Fruit fly (Drosophila melanogaster) whole organism, larva: ENCODE measurements around the gene CG46458.

ENCODE experiments used
- noc ChIP-seq: fragments of 200-800 bp; sonication (Bioruptor generic); optimal IDR thresholded peaks from 3 replicates; lab custom pipeline; 2019; ENCODE audit warnings: missing biosample characterization, mild to moderate bottlenecking, missing genetic modification characterization, moderate library complexity

Gene CG46458

DNA sequence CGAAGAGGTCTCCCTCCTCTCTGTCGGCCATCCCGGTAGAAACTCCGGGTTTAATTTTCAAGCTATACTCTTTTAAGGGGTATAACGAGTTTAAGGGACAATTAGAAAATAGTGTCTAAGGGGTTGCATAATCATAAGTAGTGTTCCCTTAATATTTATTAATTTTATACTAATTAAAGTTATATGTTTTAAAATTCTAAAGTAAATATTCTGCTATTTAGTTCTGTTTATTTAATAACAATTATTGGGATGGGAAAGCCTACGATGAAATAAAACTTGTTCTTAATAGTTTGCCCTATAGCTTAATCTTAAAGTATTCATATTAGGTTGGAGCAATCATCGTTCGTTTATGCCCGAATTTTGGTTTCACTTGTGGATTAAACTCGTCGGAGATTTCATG lies 59.2 kb downstream of the CG46458 start:
- no peak for TF ChIP-seq noc (tag; lab: Kevin White, UChicago)

DNA sequence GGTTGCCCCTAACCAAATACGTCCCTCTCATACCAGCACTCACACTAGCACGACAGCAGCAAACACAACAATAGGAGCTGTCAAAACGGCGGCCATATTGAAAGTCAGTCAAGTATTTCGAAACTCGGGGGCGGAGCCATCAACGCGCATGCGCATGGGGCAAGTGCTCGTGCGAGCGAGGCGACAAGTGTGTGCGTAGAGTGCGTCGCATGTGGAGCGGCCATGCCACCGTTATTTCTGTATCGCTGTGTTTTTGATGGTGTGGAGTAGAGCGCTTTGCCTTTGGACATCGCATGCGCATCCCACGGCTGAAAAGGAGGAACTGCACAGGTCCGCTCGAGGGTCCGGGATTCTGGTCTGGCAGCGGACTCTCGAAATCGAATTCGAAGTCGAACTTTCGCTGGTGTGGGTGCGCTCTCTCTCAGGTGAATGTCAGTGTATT lies 65.0 kb downstream of the CG46458 start:
- no peak for TF ChIP-seq noc (tag; lab: Kevin White, UChicago)

DNA sequence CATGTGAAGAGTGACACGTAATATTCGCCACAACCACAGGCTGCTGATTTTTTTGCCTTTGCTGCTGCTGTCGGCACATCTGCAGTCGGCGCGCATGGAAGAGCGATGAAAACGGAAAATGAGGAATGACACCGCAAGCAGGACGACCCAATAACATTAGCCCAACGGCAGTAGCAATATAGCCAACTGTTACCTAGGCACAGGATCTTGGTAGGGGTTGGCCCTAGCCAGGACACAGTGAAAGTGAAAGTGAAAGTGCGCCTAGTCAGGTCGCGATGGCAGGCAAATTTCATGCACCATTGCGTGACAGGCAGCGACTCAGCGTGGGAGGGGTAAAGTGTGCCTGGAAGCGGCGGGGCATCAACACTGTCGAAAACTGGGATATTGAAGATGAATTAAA lies 69.4 kb downstream of the CG46458 start:
- TF ChIP-seq noc (tag; lab: Kevin White, UChicago): no peak

DNA sequence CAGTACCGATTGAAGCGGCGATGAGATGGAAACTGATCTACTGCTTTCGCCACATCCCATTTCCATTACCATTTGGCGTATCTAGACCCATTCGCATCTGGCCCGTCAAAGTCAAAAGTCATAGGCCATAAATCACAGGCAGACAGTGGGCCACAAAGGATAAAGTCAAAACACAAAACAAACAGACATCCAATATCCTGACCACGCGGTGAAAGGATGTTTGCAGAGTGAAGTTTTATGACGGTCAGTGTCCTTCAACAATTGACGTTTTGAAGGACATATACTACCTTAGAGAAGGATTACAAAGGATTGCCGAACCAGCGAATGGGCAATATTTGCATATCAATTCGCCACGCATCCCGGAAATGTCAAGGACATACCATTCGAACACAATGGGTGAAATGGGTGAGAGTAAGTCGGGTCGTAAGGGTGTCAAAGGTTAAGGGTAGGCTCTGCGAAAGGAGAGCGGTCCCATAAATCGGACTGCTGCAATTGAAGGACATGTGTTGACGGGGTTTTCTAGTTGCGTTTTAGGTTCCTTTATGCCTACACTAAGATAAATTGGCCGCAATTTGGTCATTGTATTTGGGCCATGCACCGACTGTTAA lies 72.9 kb downstream of the CG46458 start:
- no peak for TF ChIP-seq noc (tag; lab: Kevin White, UChicago)

DNA sequence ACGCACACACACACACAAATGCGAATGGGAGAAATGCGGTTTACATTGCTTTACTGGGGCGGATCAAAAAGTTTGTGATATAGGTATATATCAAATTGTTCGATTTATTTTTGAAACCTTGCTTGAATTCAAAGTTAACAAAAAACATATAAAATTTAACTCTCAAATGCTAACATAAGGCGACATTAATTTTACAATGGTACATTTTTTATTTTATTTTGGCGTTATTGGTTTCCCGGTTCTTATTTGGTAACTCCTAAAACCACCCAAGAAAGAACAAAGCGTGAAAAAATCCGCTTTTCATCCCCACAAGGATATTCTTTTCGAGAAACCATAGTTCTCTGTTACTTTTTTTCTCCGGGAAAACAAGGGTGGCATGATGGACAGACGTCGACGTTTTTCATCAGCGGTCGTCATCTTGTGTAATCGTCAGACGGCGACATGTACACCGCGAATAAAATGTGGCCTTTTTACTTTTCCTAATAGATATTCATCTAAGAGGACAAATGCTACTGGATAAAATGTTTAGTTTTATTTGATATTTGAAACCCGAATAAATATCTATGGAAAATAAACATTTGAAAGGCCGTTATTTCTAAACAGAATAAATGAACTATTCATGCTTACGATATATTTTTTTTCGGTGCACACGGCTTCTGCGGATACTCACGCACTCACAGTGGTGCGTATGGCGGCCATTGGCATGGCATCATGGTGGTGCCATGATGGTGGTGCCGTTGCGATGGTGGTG lies 76.7 kb downstream of the CG46458 start:
- TF ChIP-seq noc (tag; lab: Kevin White, UChicago): no peak

DNA sequence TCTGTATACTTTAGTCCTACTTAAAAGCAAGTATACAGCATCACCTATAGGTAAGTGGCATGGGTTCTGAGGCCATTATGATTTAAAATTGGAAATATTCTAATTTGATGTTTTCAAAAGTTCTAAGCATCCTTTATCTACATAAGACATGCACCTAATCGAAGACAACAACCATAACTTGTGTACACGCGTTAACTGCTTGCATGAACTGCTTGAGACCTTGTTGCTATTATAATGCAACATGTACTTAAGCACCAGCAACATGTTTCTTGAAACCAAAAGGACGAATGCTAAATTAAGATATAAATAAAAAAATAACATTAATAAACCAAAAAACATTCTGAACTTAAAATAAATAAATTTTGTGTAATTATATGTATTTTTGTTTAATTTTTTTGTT lies 87.3 kb downstream of the CG46458 start:
- TF ChIP-seq noc (tag; lab: Kevin White, UChicago): no peak

DNA sequence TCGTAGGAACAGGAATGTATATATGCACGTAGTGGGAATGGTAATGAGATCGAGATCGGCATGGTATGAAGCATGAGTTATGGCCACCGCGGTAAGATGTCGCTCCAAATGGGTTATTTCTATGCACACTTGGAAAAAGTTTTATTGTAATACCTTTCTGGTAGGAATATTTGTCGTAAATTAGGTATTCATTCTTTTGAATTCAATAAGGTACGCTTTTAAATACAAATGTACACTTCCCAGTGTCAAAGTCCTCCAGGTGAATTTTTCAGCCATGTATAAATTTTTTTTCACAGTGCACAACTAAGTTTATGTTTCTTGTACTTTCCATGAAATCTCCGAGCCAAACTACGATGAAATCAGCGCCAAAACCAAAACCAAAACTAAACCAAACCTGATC lies 88.9 kb downstream of the CG46458 start:
- no peak for TF ChIP-seq noc (tag; lab: Kevin White, UChicago)

DNA sequence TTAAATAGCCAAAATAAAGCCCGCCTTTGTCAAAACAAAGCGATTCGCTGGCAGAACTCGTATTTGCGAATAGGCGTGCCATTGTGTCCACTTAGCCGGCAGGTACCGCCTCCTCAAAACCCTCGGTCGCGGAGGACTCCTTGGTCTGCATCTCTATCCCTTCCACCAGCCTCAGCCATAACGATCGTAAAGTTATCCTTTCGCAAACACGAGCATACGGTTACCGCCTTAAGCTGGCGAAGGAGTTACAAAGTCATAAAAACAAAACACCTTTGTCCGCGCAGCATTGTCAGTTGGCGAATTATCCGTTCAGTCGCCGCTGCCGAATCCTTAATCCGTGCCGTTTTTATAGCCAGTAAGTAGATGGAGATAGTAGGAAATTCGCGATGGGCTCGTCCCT lies 90.0 kb downstream of the CG46458 start:
- no peak for TF ChIP-seq noc (tag; lab: Kevin White, UChicago)

DNA sequence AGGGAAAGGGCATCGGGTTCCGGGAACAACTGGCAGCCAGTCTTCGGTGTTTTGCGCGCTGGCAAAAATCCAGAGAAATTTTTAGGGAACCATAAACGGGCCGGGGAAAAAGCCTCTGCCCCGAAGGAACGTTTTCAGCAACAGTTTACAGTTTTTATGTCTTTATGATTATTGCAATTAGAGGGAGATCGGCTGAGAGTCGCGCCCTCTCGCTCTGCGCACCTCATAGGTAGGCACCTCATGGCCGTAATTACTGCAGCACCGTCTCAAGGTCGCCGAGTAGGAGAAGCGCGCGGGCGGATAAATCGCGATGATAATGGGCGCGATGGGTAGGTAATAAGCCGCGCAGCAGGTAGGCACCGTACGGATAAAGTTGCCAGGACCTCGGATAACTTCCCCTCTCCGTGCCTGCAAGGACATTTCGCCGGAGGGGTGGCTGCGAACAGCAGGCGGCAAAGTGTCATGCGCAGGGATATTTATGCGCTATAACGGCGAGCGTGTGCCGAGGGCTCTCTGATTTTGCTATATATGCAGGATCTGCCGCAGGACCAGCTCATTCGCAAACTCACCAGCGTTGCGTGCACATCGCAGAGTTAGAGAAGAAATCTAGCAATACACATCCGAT lies 94.3 kb downstream of the CG46458 start, which contains the start of gene ftz:
Gene ftz, plus strand, starts transcription at position 556 of the 625 bp plus-strand sequence.
- no peak for TF ChIP-seq noc (tag; lab: Kevin White, UChicago)

DNA sequence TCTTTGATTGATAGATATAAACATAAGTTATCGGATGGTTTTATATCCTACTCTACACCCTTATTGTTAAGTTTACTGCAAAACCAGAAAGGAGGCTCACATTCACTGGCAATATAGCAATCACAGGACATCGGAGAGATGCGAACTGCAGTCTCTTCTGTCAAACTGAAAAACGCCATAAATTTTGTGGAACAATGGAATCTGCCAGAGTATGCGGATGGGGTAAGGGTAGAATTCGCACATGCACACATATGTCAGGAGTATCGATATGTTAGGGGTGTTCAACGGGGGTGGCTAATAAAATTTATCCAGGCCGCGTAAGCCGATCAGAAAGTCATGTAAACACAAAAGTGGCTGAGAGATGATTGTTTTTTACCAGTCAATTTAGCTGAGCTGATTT lies 95.6 kb downstream of the CG46458 start:
- TF ChIP-seq noc (tag; lab: Kevin White, UChicago): no peak

DNA sequence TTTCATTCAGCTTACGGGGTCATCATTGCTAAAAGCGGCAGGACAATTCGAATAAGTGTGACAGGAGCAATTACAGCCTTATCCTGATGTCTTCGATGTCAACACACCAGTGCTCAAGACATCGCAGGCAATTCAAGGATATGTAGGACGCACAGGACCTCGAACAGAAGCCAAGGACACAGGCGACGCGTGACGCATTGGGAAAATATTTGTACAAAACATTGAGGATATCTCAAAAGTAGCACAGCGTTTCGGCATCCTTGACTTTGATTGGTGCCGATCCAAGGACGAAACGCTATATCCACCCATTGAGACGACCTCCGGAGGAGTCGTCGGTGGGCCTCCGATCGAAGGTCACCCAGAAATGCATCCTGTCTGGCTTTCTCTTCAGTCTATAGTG lies 98.1 kb downstream of the CG46458 start:
- no peak for TF ChIP-seq noc (tag; lab: Kevin White, UChicago)

DNA sequence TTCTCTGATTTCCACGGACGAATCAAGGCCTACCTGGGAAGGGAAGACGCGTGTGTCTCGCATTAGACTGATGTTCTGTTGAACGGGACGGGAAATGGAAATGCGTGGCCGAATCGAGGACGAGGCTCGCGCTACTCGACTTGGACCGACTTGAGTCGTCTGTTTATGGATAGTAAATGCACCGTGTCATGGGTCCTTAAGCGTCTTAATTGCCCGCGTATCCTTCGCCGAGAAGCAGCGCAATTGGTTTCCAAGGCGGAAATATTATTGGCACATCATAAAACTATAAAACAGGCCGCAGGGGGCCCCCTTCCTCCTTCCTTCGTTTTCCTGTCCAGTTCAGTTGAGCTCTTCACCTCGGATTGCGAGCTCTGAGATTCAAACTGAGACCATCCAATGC lies 99.2 kb downstream of the CG46458 start:
- TF ChIP-seq noc (tag; lab: Kevin White, UChicago): no peak

DNA sequence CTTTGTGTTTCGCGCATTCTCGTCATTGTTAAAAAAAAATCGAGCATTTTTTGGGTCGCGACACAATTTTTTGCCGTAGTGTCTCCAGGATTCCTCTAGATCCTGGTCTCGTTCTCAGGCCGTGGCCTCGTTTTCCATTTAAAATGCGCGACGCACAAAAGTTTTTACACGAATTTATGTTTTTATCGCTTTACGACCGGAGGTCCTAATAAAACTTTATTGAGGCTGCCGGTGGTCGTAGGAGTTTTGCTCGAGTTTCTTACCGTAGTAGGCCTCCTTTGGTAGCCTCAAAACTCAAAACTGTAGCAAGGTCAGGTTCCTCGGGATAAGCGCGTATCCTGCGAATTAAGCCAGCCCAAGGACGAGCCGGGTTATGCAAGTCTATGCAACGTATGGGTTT lies 100.7 kb downstream of the CG46458 start:
- TF ChIP-seq noc (tag; lab: Kevin White, UChicago): no peak

DNA sequence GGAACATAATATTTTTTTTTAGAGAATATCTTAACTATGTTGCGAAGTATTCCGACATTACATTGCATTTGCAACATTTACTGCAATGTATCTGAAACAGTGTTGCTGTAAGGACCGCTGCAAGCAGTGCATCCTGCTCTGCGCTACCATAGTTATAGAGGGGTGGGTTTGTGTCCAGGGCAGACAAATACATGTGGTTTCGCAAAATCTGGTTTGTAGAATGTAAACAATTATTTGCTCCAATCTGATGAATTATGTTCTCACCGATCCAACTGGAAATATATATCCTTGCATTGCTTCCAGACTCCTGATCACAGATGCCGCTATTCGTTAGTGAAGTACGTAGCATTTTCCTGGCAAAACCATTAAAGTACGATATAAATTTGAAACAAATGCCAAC lies 103.9 kb downstream of the CG46458 start:
- no peak for TF ChIP-seq noc (tag; lab: Kevin White, UChicago)

DNA sequence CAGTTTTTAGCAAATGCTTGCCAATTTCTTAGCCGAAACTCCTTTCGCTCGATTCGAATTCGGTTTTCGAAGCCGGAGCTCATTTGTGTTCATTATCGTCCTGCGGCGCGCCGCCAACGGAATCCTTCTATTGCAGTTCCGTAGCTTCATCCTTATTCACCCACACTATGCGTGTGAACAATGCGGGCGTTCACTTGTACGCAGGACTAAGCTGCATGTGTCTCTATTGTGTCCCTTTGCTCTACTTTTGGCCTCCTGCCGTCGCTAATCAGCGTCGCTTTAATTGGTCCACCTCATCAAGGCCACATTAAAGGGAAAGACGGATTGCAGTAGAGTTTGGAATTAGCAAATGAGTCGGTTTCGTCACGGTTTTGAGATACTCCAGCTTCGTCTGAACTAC lies 104.5 kb downstream of the CG46458 start:
- TF ChIP-seq noc (tag; lab: Kevin White, UChicago): no peak

DNA sequence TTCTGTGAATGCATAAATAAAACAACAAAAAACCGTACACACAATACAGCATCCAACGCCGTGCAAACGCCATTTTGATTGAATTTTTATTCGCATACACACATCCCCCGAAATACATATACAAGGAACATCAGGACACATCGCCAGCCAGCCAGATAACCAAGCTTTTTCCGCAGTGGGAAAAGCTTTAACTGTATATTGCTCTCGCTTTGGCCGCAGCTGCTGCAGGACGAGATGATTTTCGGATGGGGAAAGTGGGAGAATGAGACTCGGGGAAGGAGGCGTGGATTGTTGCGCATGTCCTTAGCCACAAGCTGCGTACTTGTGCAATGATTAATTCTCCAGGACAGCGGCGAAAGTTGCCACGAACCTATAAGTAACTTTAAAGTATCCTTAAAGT lies 105.2 kb downstream of the CG46458 start:
- TF ChIP-seq noc (tag; lab: Kevin White, UChicago): no peak

DNA sequence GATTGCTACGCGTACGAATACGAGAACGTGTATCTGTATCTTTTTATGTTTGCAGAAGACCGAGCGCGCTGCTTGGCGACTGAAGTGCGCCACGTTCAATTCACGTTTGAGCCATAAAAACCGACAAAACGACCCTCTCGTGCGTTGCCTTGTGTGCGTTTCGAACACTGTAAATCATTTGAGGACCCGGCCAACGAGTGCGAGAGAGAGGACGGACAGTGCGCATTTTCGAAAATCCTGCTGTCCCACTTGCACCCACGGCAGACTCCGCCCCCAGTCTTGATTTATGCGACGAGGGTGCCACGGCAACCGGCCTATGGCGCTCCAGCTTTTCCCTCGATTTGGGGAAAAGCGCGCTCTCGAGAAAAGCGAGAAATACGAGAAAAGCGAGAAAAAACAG lies 108.3 kb downstream of the CG46458 start, which contains the start of gene Scr:
Gene Scr, minus strand, starts transcription at position 116 of the 400 bp plus-strand sequence.
- TF ChIP-seq noc (tag; lab: Kevin White, UChicago): no peak
